Fruit fly (Drosophila melanogaster) S2 (cell line): ENCODE data around the gene dysc.

Experiments
- CG8478 ChIP-seq: fragments of >200 bp; optimal IDR thresholded peaks from 2 replicates; lab custom pipeline; 2018
- CTCF ChIP-seq, 2 experiments: fragments of >200 bp; optimal IDR thresholded peaks; 2 replicates each; lab custom pipeline; 2018

DNA sequence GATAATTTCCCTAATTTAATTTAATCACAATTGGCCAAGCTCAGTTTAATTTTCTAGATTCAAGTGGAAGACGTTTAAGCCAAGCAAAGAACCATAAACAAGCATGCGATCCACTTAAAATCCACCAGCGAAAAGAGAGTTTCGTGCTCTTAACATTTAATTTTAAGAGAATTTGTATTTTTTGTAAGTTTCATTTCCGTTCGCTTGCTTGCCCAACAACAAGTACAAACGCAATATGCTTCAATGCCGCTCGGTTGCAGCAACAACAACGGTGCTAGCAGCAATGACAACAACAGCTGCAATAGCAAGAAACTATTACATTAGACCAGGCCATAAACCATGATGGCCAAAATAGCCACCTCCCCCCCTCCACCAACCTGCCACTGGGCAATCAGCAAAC, 31.9 kb upstream of the dysc start:
- TF ChIP-seq CTCF (optimal IDR thresholded peaks at IDR 0.05; lab: Kevin White, UChicago) (no peak), CG8478 (lab: Kevin White, UChicago) (no peak)
